Fruit fly (Drosophila melanogaster): ENCODE data around the gene CtsB.

CtsB gene

dm6 chrX:13765217-13765616 is 16.8 kb downstream of the CtsB start:
- TF ChIP-seq foxo (GFP tag; optimal IDR thresholded peaks at IDR 0.05) = no peak
- TF ChIP-seq Abd-B (GFP tag; optimal IDR thresholded peaks at IDR 0.05) = no peak
- TF ChIP-seq Vsx2 (GFP tag; optimal IDR thresholded peaks at IDR 0.05; ENCODE audit: partially characterized antibody) = no peak
- TF ChIP-seq Hnf4 (GFP tag; optimal IDR thresholded peaks at IDR 0.05) = no peak
- no peak for TF ChIP-seq h (GFP tag; optimal IDR thresholded peaks at IDR 0.05)
- no peak for TF ChIP-seq N (GFP tag; optimal IDR thresholded peaks at IDR 0.05)
- no peak for TF ChIP-seq lola (GFP tag; optimal IDR thresholded peaks at IDR 0.05)
- no peak for TF ChIP-seq CrebA (GFP tag; optimal IDR thresholded peaks at IDR 0.05; ENCODE audit: borderline replicate concordance)
- no peak for TF ChIP-seq Hr78 (GFP tag; optimal IDR thresholded peaks at IDR 0.05)
- no peak for TF ChIP-seq br (GFP tag; optimal IDR thresholded peaks at IDR 0.05)

- peak; percentile 20 for TF ChIP-seq psq (GFP tag; optimal IDR thresholded peaks at IDR 0.05)
- peak; percentile 37 for TF ChIP-seq fru (GFP tag; optimal IDR thresholded peaks at IDR 0.05)
- TF ChIP-seq HLH106 (tag; optimal IDR thresholded peaks at IDR 0.05) = peak; percentile 3
- no peak for TF ChIP-seq Vsx2 (GFP tag; optimal IDR thresholded peaks at IDR 0.05; ENCODE audit: partially characterized antibody)
- TF ChIP-seq rgr (GFP tag; optimal IDR thresholded peaks at IDR 0.05) = peak; percentile 28
- no peak for TF ChIP-seq Jra (GFP tag; optimal IDR thresholded peaks at IDR 0.05)
- peak in 1 of 2 experiments; percentile 31 for TF ChIP-seq foxo (GFP tag; optimal IDR thresholded peaks at IDR 0.05)
- no peak for TF ChIP-seq Hr78 (GFP tag; optimal IDR thresholded peaks at IDR 0.05)
- TF ChIP-seq OdsH (GFP tag; optimal IDR thresholded peaks at IDR 0.05) = peak; percentile 2
- TF ChIP-seq Sp1 (GFP tag; optimal IDR thresholded peaks at IDR 0.05) = peak; percentile 15
- no peak for TF ChIP-seq dl (GFP tag; optimal IDR thresholded peaks at IDR 0.05; ENCODE audit: insufficient read depth in 1 of 2, partially characterized antibody in 2 of 2)
- peak; percentile 34 for TF ChIP-seq h (GFP tag; optimal IDR thresholded peaks at IDR 0.05)
- TF ChIP-seq ey (GFP tag; optimal IDR thresholded peaks at IDR 0.05) = peak; percentile 30
These were observed 17.4 kb downstream of the CtsB start for dm6 chrX:13764397-13765119.

dm6 chrX:13762372-13762883 is 19.5 kb downstream of the CtsB start, which contains the start of gene rdgB:
rdgB (plus strand) TSS chrX:13762752.
- TF ChIP-seq tai (GFP tag; optimal IDR thresholded peaks at IDR 0.05) (no peak), Mio (GFP tag; optimal IDR thresholded peaks at IDR 0.05) (no peak), CrebA (GFP tag; optimal IDR thresholded peaks at IDR 0.05; ENCODE audit: borderline replicate concordance) (no peak), usp (GFP tag; optimal IDR thresholded peaks at IDR 0.05) (no peak), brk (GFP tag; optimal IDR thresholded peaks at IDR 0.05) (no peak), dl (GFP tag; optimal IDR thresholded peaks at IDR 0.05; ENCODE audit: insufficient read depth in 1 of 2, partially characterized antibody in 2 of 2) (no peak), Vsx2 (GFP tag; optimal IDR thresholded peaks at IDR 0.05; ENCODE audit: partially characterized antibody) (no peak), N (GFP tag; optimal IDR thresholded peaks at IDR 0.05) (no peak), Jra (GFP tag; optimal IDR thresholded peaks at IDR 0.05) (no peak), CG32264 (GFP tag; optimal IDR thresholded peaks at IDR 0.05) (no peak), h (GFP tag; optimal IDR thresholded peaks at IDR 0.05) (peak; percentile 77), sv (GFP tag; optimal IDR thresholded peaks at IDR 0.05) (peak; percentile 78), HLH106 (tag; optimal IDR thresholded peaks at IDR 0.05) (peak; percentile 89), Hr78 (GFP tag; optimal IDR thresholded peaks at IDR 0.05) (no peak), br (GFP tag; optimal IDR thresholded peaks at IDR 0.05) (peak; percentile 37), Sp1 (GFP tag; optimal IDR thresholded peaks at IDR 0.05) (peak; percentile 81), Myc (optimal IDR thresholded peaks at IDR 0.05) (no peak), jim (GFP tag; optimal IDR thresholded peaks at IDR 0.05) (no peak), Hr83 (GFP tag; optimal IDR thresholded peaks at IDR 0.05; ENCODE audit: poor library complexity, severe bottlenecking) (peak; percentile 8), woc (GFP tag; optimal IDR thresholded peaks at IDR 0.05) (peak; percentile 70), rgr (GFP tag; optimal IDR thresholded peaks at IDR 0.05) (peak; percentile 65), Rel (GFP tag; optimal IDR thresholded peaks at IDR 0.05) (no peak), Rel (tag; optimal IDR thresholded peaks at IDR 0.05) (peak; percentile 56), ey (GFP tag; optimal IDR thresholded peaks at IDR 0.05) (peak; percentile 57), dsf (GFP tag; optimal IDR thresholded peaks at IDR 0.05; ENCODE audit: borderline replicate concordance) (no peak), Dif (GFP tag; optimal IDR thresholded peaks at IDR 0.05; ENCODE audit: partially characterized antibody) (peak; percentile 46), sage (GFP tag; optimal IDR thresholded peaks at IDR 0.05) (peak; percentile 31), pan (optimal IDR thresholded peaks at IDR 0.05) (no peak), CG9705 (GFP tag; optimal IDR thresholded peaks at IDR 0.05) (peak; percentile 70), fru (GFP tag; optimal IDR thresholded peaks at IDR 0.05) (peak; percentile 72), dmrt93B (GFP tag; optimal IDR thresholded peaks at IDR 0.05) (peak; percentile 84), Dfd (GFP tag; optimal IDR thresholded peaks at IDR 0.05) (no peak), Abd-B (GFP tag; optimal IDR thresholded peaks at IDR 0.05) (no peak), psq (GFP tag; optimal IDR thresholded peaks at IDR 0.05) (peak; percentile 89), OdsH (GFP tag; optimal IDR thresholded peaks at IDR 0.05) (peak; percentile 80), lola (GFP tag; optimal IDR thresholded peaks at IDR 0.05) (no peak), GATAd (GFP tag; optimal IDR thresholded peaks at IDR 0.05) (no peak), foxo (GFP tag; optimal IDR thresholded peaks at IDR 0.05) (peak in 1 of 2 experiments; percentile 82), Hnf4 (GFP tag; optimal IDR thresholded peaks at IDR 0.05) (peak; percentile 58)

Data from whole organism, wandering third instar larva.